Worm (Caenorhabditis elegans) whole organism, L1 larva: Measurements from ENCODE around the gene F22F7.11.
A peak's percentile ranks its signal among the peaks of the same experiment; 100 is the strongest.

Source experiments
- C04F5.9 ChIP-seq: sonication (generic microtip); optimal IDR thresholded peaks from 2 replicates; lab custom pipeline; 2016; ENCODE audit warnings: missing genetic modification characterization, missing compliant biosample characterization
- C34B4.2 ChIP-seq: sonication (generic microtip); optimal IDR thresholded peaks from 2 replicates; lab custom pipeline; 2017; ENCODE audit warnings: mild to moderate bottlenecking, missing genetic modification characterization, missing compliant biosample characterization
- F16B12.6 ChIP-seq: fragments of 150-350 bp; optimal IDR thresholded peaks from 2 replicates; lab custom pipeline; 2014; ENCODE audit warnings: missing biosample characterization, missing genetic modification characterization
- Y116A8C.19 ChIP-seq: sonication (generic microtip); optimal IDR thresholded peaks from 2 replicates; lab custom pipeline; 2016; ENCODE audit warnings: missing compliant biosample characterization, missing genetic modification characterization, borderline replicate concordance
- alr-1 ChIP-seq: fragments of 200-800 bp; sonication (Bioruptor generic); optimal IDR thresholded peaks from 2 replicates; lab custom pipeline; 2018; ENCODE audit warnings: borderline replicate concordance, mild to moderate bottlenecking, missing genetic modification characterization, missing compliant biosample characterization
- aly-2 ChIP-seq: fragments of 150-350 bp; optimal IDR thresholded peaks from 2 replicates; lab custom pipeline; 2014; ENCODE audit warnings: missing biosample characterization, missing genetic modification characterization
- ama-1 ChIP-seq: fragments of 150-350 bp; optimal IDR thresholded peaks from 2 replicates; lab custom pipeline; 2014
- blmp-1 ChIP-seq: fragments of 150-350 bp; optimal IDR thresholded peaks from 2 replicates; lab custom pipeline; 2014; ENCODE audit warnings: missing biosample characterization, missing genetic modification characterization
- ceh-63 ChIP-seq: fragments of 200-800 bp; sonication (Bioruptor generic); optimal IDR thresholded peaks from 2 replicates; lab custom pipeline; 2018; ENCODE audit warnings: mild to moderate bottlenecking, missing genetic modification characterization, missing compliant biosample characterization
- ceh-8 ChIP-seq: fragments of 200-800 bp; sonication (Bioruptor generic); optimal IDR thresholded peaks from 2 replicates; lab custom pipeline; 2018; ENCODE audit warnings: mild to moderate bottlenecking, missing genetic modification characterization, moderate library complexity, missing compliant biosample characterization
- ceh-88 ChIP-seq: fragments of 200-800 bp; sonication (Bioruptor generic); IDR thresholded peaks from 2 replicates; pipeline ENCODE4 v1.3.6; 2022; ENCODE audit warnings: missing genetic modification characterization, missing compliant biosample characterization
- ceh-90 ChIP-seq: sonication (generic microtip); optimal IDR thresholded peaks from 2 replicates; lab custom pipeline; 2016; ENCODE audit warnings: missing genetic modification characterization, missing compliant biosample characterization
- ces-1 ChIP-seq: fragments of 150-350 bp; optimal IDR thresholded peaks from 2 replicates; lab custom pipeline; 2014; ENCODE audit warnings: missing biosample characterization, missing genetic modification reagents, missing genetic modification characterization
- dpl-1 ChIP-seq, 3 experiments: fragments of 150-350 bp in 2 of 3; sonication (generic microtip) in 1 of 3; optimal IDR thresholded peaks; 2 replicates each; lab custom pipeline; 2014 to 2017; ENCODE audit warnings: missing biosample characterization in 3 of 3, missing genetic modification characterization in 3 of 3, missing genetic modification reagents in 3 of 3
- dsc-1 ChIP-seq: sonication (generic microtip); optimal IDR thresholded peaks from 2 replicates; lab custom pipeline; 2016; ENCODE audit warnings: mild to moderate bottlenecking, missing genetic modification characterization, missing compliant biosample characterization
- efl-1 ChIP-seq, 4 experiments: fragments of 150-350 bp; optimal IDR thresholded peaks in 3 of 4; peaks in 1 of 4; 1 replicate in 1 of 4; 2 replicates in 3 of 4; lab custom pipeline; 2014; ENCODE audit warnings: missing biosample characterization in 2 of 4, missing genetic modification characterization in 2 of 4, missing genetic modification reagents in 2 of 4
- elt-2 ChIP-seq: sonication (generic microtip); optimal IDR thresholded peaks from 2 replicates; lab custom pipeline; 2016; ENCODE audit warnings: missing genetic modification characterization, mild to moderate bottlenecking, inconsistent platforms, missing compliant biosample characterization, missing genetic modification reagents
- elt-3 ChIP-seq, 6 experiments: fragments of 150-350 bp in 1 of 6; sonication (generic microtip); optimal IDR thresholded peaks; 2 replicates each; lab custom pipeline; 2017 to 2018; ENCODE audit warnings: missing biosample characterization in 6 of 6, missing genetic modification characterization in 6 of 6, inconsistent platforms in 1 of 6
- ets-5 ChIP-seq: fragments of 200-800 bp; sonication (Bioruptor generic); IDR thresholded peaks from 2 replicates; pipeline ENCODE4 v1.3.6; 2022; ENCODE audit warnings: missing genetic modification characterization, missing compliant biosample characterization
- fkh-10 ChIP-seq: sonication (generic microtip); optimal IDR thresholded peaks from 2 replicates; lab custom pipeline; 2017; ENCODE audit warnings: missing biosample characterization, missing genetic modification reagents, missing genetic modification characterization
- fkh-8 ChIP-seq: sonication (generic microtip); optimal IDR thresholded peaks from 2 replicates; lab custom pipeline; 2016; ENCODE audit warnings: mild to moderate bottlenecking, missing genetic modification characterization, missing compliant biosample characterization
- grh-1 ChIP-seq: fragments of 200-800 bp; sonication (Bioruptor generic); IDR thresholded peaks from 2 replicates; pipeline ENCODE4 v1.3.6; 2022; ENCODE audit warnings: missing genetic modification reagents, missing genetic modification characterization, missing compliant biosample characterization
- hlh-17 ChIP-seq: fragments of 200-800 bp; sonication (Bioruptor generic); optimal IDR thresholded peaks from 2 replicates; lab custom pipeline; 2018; ENCODE audit warnings: missing genetic modification characterization, mild to moderate bottlenecking, missing compliant biosample characterization, moderate library complexity, borderline replicate concordance
- isw-1 ChIP-seq: fragments of 200-800 bp; sonication (Bioruptor generic); IDR thresholded peaks from 2 replicates; pipeline ENCODE4 v1.3.6; 2022; ENCODE audit warnings: missing genetic modification characterization, missing compliant biosample characterization
- jun-1 ChIP-seq: fragments of 150-350 bp; optimal IDR thresholded peaks from 2 replicates; lab custom pipeline; 2014; ENCODE audit warnings: missing biosample characterization, missing genetic modification reagents, missing genetic modification characterization
- lin-13 ChIP-seq: fragments of 150-350 bp; optimal IDR thresholded peaks from 2 replicates; lab custom pipeline; 2014; ENCODE audit warnings: missing biosample characterization, missing genetic modification reagents, missing genetic modification characterization
- lin-15B ChIP-seq: fragments of 150-350 bp; sonication (generic microtip); optimal IDR thresholded peaks from 3 replicates; lab custom pipeline; 2014; ENCODE audit warnings: missing biosample characterization, missing genetic modification characterization
- lin-39 ChIP-seq: fragments of 150-350 bp; optimal IDR thresholded peaks from 2 replicates; lab custom pipeline; 2014; ENCODE audit warnings: missing biosample characterization, missing genetic modification reagents, missing genetic modification characterization
- lsy-2 ChIP-seq, 2 experiments: fragments of 150-350 bp; optimal IDR thresholded peaks; 2 replicates each; lab custom pipeline; 2014; ENCODE audit warnings: missing biosample characterization in 2 of 2, missing genetic modification characterization in 2 of 2
- mab-9 ChIP-seq: fragments of 200-800 bp; sonication (Bioruptor generic); IDR thresholded peaks from 2 replicates; pipeline ENCODE4 v1.3.6; 2022; ENCODE audit warnings: missing genetic modification reagents, missing genetic modification characterization, missing compliant biosample characterization
- mdl-1 ChIP-seq, 2 experiments: fragments of 150-350 bp; optimal IDR thresholded peaks; 2 replicates each; lab custom pipeline; 2014 to 2017; ENCODE audit warnings: missing biosample characterization in 2 of 2, missing genetic modification characterization in 2 of 2, inconsistent platforms in 1 of 2
- mef-2 ChIP-seq: fragments of 150-350 bp; optimal IDR thresholded peaks from 2 replicates; lab custom pipeline; 2014; ENCODE audit warnings: missing biosample characterization, missing genetic modification characterization
- nhr-12 ChIP-seq: sonication (generic microtip); optimal IDR thresholded peaks from 2 replicates; lab custom pipeline; 2017; ENCODE audit warnings: missing biosample characterization, missing genetic modification characterization
- nhr-19 ChIP-seq: fragments of 200-800 bp; sonication (Bioruptor generic); conservative IDR thresholded peaks from 2 replicates; pipeline ENCODE4 v1.3.6; 2022; ENCODE audit warnings: missing genetic modification characterization, missing compliant biosample characterization
- nhr-20 ChIP-seq: sonication (generic microtip); optimal IDR thresholded peaks from 2 replicates; lab custom pipeline; 2016; ENCODE audit warnings: mild to moderate bottlenecking, missing genetic modification characterization, missing compliant biosample characterization
- nhr-28 ChIP-seq: fragments of 150-350 bp; optimal IDR thresholded peaks from 2 replicates; lab custom pipeline; 2014; ENCODE audit warnings: missing biosample characterization, missing genetic modification characterization
- nhr-47 ChIP-seq: sonication (generic microtip); optimal IDR thresholded peaks from 2 replicates; lab custom pipeline; 2016; ENCODE audit warnings: mild to moderate bottlenecking, missing genetic modification characterization, moderate library complexity, missing compliant biosample characterization
- nhr-77 ChIP-seq: fragments of 150-350 bp; optimal IDR thresholded peaks from 2 replicates; lab custom pipeline; 2014; ENCODE audit warnings: missing biosample characterization, missing genetic modification characterization
- nhr-85 ChIP-seq: sonication (generic microtip); peaks from one replicate; lab custom pipeline; 2016; ENCODE audit warnings: missing genetic modification characterization, inconsistent platforms, missing compliant biosample characterization
- nhr-90 ChIP-seq: sonication (generic microtip); optimal IDR thresholded peaks from 2 replicates; lab custom pipeline; 2016; ENCODE audit warnings: mild to moderate bottlenecking, missing genetic modification characterization, missing compliant biosample characterization; ENCODE audit not compliant: poor library complexity
- skn-1 ChIP-seq: fragments of 150-350 bp; optimal IDR thresholded peaks from 2 replicates; lab custom pipeline; 2014; ENCODE audit warnings: missing biosample characterization, missing genetic modification characterization
- snu-23 ChIP-seq: sonication (generic microtip); optimal IDR thresholded peaks from 2 replicates; lab custom pipeline; 2016; ENCODE audit warnings: missing genetic modification characterization, missing compliant biosample characterization
- sox-4 ChIP-seq: sonication (generic microtip); optimal IDR thresholded peaks from 2 replicates; lab custom pipeline; 2016; ENCODE audit warnings: missing genetic modification characterization, missing compliant biosample characterization
- sptf-1 ChIP-seq: fragments of 150-350 bp; optimal IDR thresholded peaks from 2 replicates; lab custom pipeline; 2014; ENCODE audit warnings: missing biosample characterization, missing genetic modification characterization
- sup-37 ChIP-seq: fragments of 200-800 bp; sonication (Bioruptor generic); optimal IDR thresholded peaks from 2 replicates; lab custom pipeline; 2018; ENCODE audit warnings: mild to moderate bottlenecking, missing genetic modification characterization, missing compliant biosample characterization
- swsn-7 ChIP-seq: sonication (generic microtip); optimal IDR thresholded peaks from 2 replicates; lab custom pipeline; 2016; ENCODE audit warnings: missing genetic modification characterization, missing compliant biosample characterization
- unc-130 ChIP-seq: fragments of 150-350 bp; optimal IDR thresholded peaks from 2 replicates; lab custom pipeline; 2017; ENCODE audit warnings: missing biosample characterization, missing genetic modification characterization, inconsistent platforms
- unc-30 ChIP-seq: sonication (generic microtip); optimal IDR thresholded peaks from 2 replicates; lab custom pipeline; 2017; ENCODE audit warnings: missing biosample characterization, missing genetic modification characterization
- unc-98 ChIP-seq: fragments of 200-800 bp; sonication (Bioruptor generic); IDR thresholded peaks from 2 replicates; pipeline ENCODE4 v1.3.6; 2022; ENCODE audit warnings: missing genetic modification characterization, missing compliant biosample characterization
- xbp-1 ChIP-seq: sonication (generic microtip); optimal IDR thresholded peaks from 2 replicates; lab custom pipeline; 2016; ENCODE audit warnings: missing genetic modification characterization, missing compliant biosample characterization
- zag-1 ChIP-seq: fragments of 150-350 bp; optimal IDR thresholded peaks from 2 replicates; lab custom pipeline; 2014; ENCODE audit warnings: missing biosample characterization, missing genetic modification characterization
- zip-4 ChIP-seq: fragments of 200-800 bp; sonication (Bioruptor generic); optimal IDR thresholded peaks from 2 replicates; lab custom pipeline; 2018; ENCODE audit warnings: mild to moderate bottlenecking, missing genetic modification characterization, moderate library complexity, missing compliant biosample characterization
- ztf-4 ChIP-seq: fragments of 150-350 bp; optimal IDR thresholded peaks from 2 replicates; lab custom pipeline; 2014; ENCODE audit warnings: missing biosample characterization, missing genetic modification characterization

Gene F22F7.11

ce11 chrV:2133512-2133911 lies 13.9 kb downstream of the F22F7.11 start:
- TF ChIP-seq lin-15B = no peak
- TF ChIP-seq lsy-2 (tag; optimal IDR thresholded peaks at IDR 0.05; lab: Kevin White, UChicago) = peak; percentile 60 to 72
- no peak for TF ChIP-seq alr-1 (tag; lab: Kevin White, UChicago)
- peak; percentile 36 for TF ChIP-seq lin-13 (GFP tag; lab: Kevin White, UChicago)
- TF ChIP-seq sptf-1 (tag; lab: Kevin White, UChicago) = no peak
- TF ChIP-seq mdl-1 (tag; optimal IDR thresholded peaks at IDR 0.05; lab: Kevin White, UChicago) = peak in 1 of 2 experiments; percentile 69
- TF ChIP-seq ceh-8 = no peak
- no peak for TF ChIP-seq zip-4
- TF ChIP-seq unc-130 (tag; lab: Kevin White, UChicago) = no peak
- no peak for TF ChIP-seq nhr-90 (tag; lab: Kevin White, UChicago)
- peak; percentile 64 for TF ChIP-seq nhr-20 (tag; lab: Kevin White, UChicago)
- no peak for TF ChIP-seq ztf-4 (tag; lab: Kevin White, UChicago)
- no peak for TF ChIP-seq grh-1 (GFP tag; lab: Robert Waterston, UW)
- no peak for TF ChIP-seq aly-2 (tag; lab: Kevin White, UChicago)
- TF ChIP-seq unc-30 (tag; lab: Kevin White, UChicago) = no peak
- peak; percentile 19 for TF ChIP-seq mef-2
- TF ChIP-seq C34B4.2 = no peak
- TF ChIP-seq mab-9 (GFP tag; lab: Robert Waterston, UW) = peak; percentile 44; the same call in 1 of the 2 replicates
- TF ChIP-seq xbp-1 (tag; lab: Kevin White, UChicago) = peak; percentile 53
- TF ChIP-seq nhr-12 = no peak
- TF ChIP-seq ceh-90 (tag; lab: Kevin White, UChicago) = no peak
- no peak for TF ChIP-seq ceh-63 (GFP tag; lab: Kevin White, UChicago)
- TF ChIP-seq ceh-88 (GFP tag; lab: Robert Waterston, UW) = no peak
- TF ChIP-seq isw-1 = peak; percentile 33
- TF ChIP-seq swsn-7 = peak; percentile 61
- TF ChIP-seq lin-39 (tag; lab: Kevin White, UChicago) = no peak
- peak; percentile 53 for TF ChIP-seq skn-1 (tag; lab: Kevin White, UChicago)
- no peak for TF ChIP-seq ets-5 (GFP tag; lab: Robert Waterston, UW)
- TF ChIP-seq sup-37 = no peak
- no peak for TF ChIP-seq C04F5.9 (tag; lab: Kevin White, UChicago)
- peak; percentile 86 for TF ChIP-seq fkh-8 (tag; lab: Kevin White, UChicago)
- TF ChIP-seq nhr-28 = no peak
- TF ChIP-seq F16B12.6 (tag; lab: Kevin White, UChicago) = no peak
- TF ChIP-seq sox-4 (tag; lab: Kevin White, UChicago) = peak; percentile 42
- TF ChIP-seq hlh-17 (GFP tag; lab: Kevin White, UChicago) = no peak
- TF ChIP-seq blmp-1 (tag; lab: Kevin White, UChicago) = no peak
- TF ChIP-seq ces-1 = no peak
- peak; percentile 35 to 44 for TF ChIP-seq efl-1 (optimal IDR thresholded peaks at IDR 0.05; lab: Kevin White, UChicago)
- TF ChIP-seq efl-1 (GFP tag; optimal IDR thresholded peaks at IDR 0.05 in 1 of 2; lab: Kevin White, UChicago) = peak in 1 of 2 experiments; percentile 50
- TF ChIP-seq fkh-10 = peak; percentile 76
- no peak for TF ChIP-seq elt-3 (tag; optimal IDR thresholded peaks at IDR 0.05; lab: Kevin White, UChicago)
- no peak for TF ChIP-seq nhr-77
- TF ChIP-seq snu-23 (GFP tag; lab: Kevin White, UChicago) = peak; percentile 70
- TF ChIP-seq Y116A8C.19 (tag; lab: Kevin White, UChicago) = no peak
- peak; percentile 73 for TF ChIP-seq nhr-19 (GFP tag; lab: Robert Waterston, UW)
- peak in 1 of 3 experiments; percentile 49 for TF ChIP-seq dpl-1 (GFP tag; optimal IDR thresholded peaks at IDR 0.05; lab: Kevin White, UChicago)
- TF ChIP-seq unc-98 (GFP tag; lab: Robert Waterston, UW) = no peak
- peak; percentile 2 for TF ChIP-seq jun-1 (tag; lab: Kevin White, UChicago)
- no peak for TF ChIP-seq elt-2 (tag; lab: Kevin White, UChicago)
- TF ChIP-seq nhr-47 (tag; lab: Kevin White, UChicago) = peak; percentile 75
- TF ChIP-seq nhr-85 (tag; lab: Kevin White, UChicago) = no peak
- TF ChIP-seq ama-1 = no peak
- peak; percentile 64 for TF ChIP-seq dsc-1
- TF ChIP-seq zag-1 = peak; percentile 26
